Worm (Caenorhabditis elegans) whole organism, L3 larva: ENCODE data around the gene Y37D8A.26.

Source experiments
- R02D3.7 ChIP-seq: fragments of 150-350 bp; optimal IDR thresholded peaks from 2 replicates; lab custom pipeline; 2014; ENCODE audit warnings: missing biosample characterization, missing genetic modification characterization
- ZK546.5 ChIP-seq: sonication (generic microtip); optimal IDR thresholded peaks from 2 replicates; lab custom pipeline; 2017; ENCODE audit warnings: missing biosample characterization, missing genetic modification characterization
- aly-2 ChIP-seq: fragments of 150-350 bp; optimal IDR thresholded peaks from 2 replicates; lab custom pipeline; 2014; ENCODE audit warnings: missing biosample characterization, missing genetic modification characterization
- ceh-16 ChIP-seq: sonication (generic microtip); optimal IDR thresholded peaks from 2 replicates; lab custom pipeline; 2017; ENCODE audit warnings: missing biosample characterization, missing genetic modification characterization
- ceh-28 ChIP-seq: fragments of 150-350 bp; optimal IDR thresholded peaks from 2 replicates; lab custom pipeline; 2014; ENCODE audit warnings: missing biosample characterization, missing genetic modification reagents, missing genetic modification characterization
- ceh-82 ChIP-seq: fragments of 150-350 bp; optimal IDR thresholded peaks from 2 replicates; lab custom pipeline; 2014; ENCODE audit warnings: missing biosample characterization, missing genetic modification characterization
- daf-12 ChIP-seq: fragments of 150-350 bp; optimal IDR thresholded peaks from 2 replicates; lab custom pipeline; 2014; ENCODE audit warnings: missing biosample characterization, missing genetic modification reagents, missing genetic modification characterization
- egl-27 ChIP-seq: sonication (generic microtip); optimal IDR thresholded peaks from 4 replicates; lab custom pipeline; 2017; ENCODE audit warnings: missing biosample characterization, missing genetic modification reagents, missing genetic modification characterization
- egl-5 ChIP-seq: fragments of 150-350 bp; optimal IDR thresholded peaks from 2 replicates; lab custom pipeline; 2017; ENCODE audit warnings: missing biosample characterization, missing genetic modification reagents, missing genetic modification characterization, inconsistent platforms
- elt-1 ChIP-seq: fragments of 150-350 bp; optimal IDR thresholded peaks from 2 replicates; lab custom pipeline; 2014; ENCODE audit warnings: missing biosample characterization, missing genetic modification characterization
- elt-2 ChIP-seq: sonication (generic microtip); optimal IDR thresholded peaks from 2 replicates; lab custom pipeline; 2016; ENCODE audit warnings: missing genetic modification reagents, mild to moderate bottlenecking, missing genetic modification characterization, missing compliant biosample characterization
- elt-3 ChIP-seq, 3 experiments: fragments of 150-350 bp in 1 of 3; sonication (generic microtip) in 2 of 3; optimal IDR thresholded peaks; 2 replicates in 2 of 3; 4 replicates in 1 of 3; lab custom pipeline; 2014 to 2017; ENCODE audit warnings: missing biosample characterization in 3 of 3, missing genetic modification characterization in 3 of 3
- eor-1 ChIP-seq, 2 experiments: fragments of 150-350 bp; optimal IDR thresholded peaks; 2 replicates each; lab custom pipeline; 2014 to 2018; ENCODE audit warnings: missing biosample characterization in 2 of 2, missing genetic modification characterization in 2 of 2
- fkh-10 ChIP-seq: sonication (generic microtip); optimal IDR thresholded peaks from 2 replicates; lab custom pipeline; 2017; ENCODE audit warnings: missing biosample characterization, missing genetic modification reagents, missing genetic modification characterization
- fkh-2 ChIP-seq: fragments of 150-350 bp; optimal IDR thresholded peaks from 2 replicates; lab custom pipeline; 2014; ENCODE audit warnings: missing biosample characterization, missing genetic modification reagents, missing genetic modification characterization
- fos-1 ChIP-seq: fragments of 150-350 bp; optimal IDR thresholded peaks from 2 replicates; lab custom pipeline; 2014; ENCODE audit warnings: missing biosample characterization, missing genetic modification characterization
- hmg-11 ChIP-seq: sonication (generic microtip); optimal IDR thresholded peaks from 2 replicates; lab custom pipeline; 2016; ENCODE audit warnings: missing genetic modification characterization, missing compliant biosample characterization
- jun-1 ChIP-seq: fragments of 150-350 bp; optimal IDR thresholded peaks from 2 replicates; lab custom pipeline; 2014; ENCODE audit warnings: missing biosample characterization, missing genetic modification reagents, missing genetic modification characterization
- lin-15B ChIP-seq: fragments of 150-350 bp; optimal IDR thresholded peaks from 2 replicates; lab custom pipeline; 2014; ENCODE audit warnings: missing biosample characterization, missing genetic modification characterization
- lin-39 ChIP-seq: fragments of 150-350 bp; optimal IDR thresholded peaks from 2 replicates; lab custom pipeline; 2018; ENCODE audit warnings: missing biosample characterization, missing genetic modification reagents, missing genetic modification characterization
- lsy-12 ChIP-seq: sonication (generic microtip); optimal IDR thresholded peaks from 2 replicates; lab custom pipeline; 2016; ENCODE audit warnings: mild to moderate bottlenecking, missing genetic modification characterization, missing compliant biosample characterization
- mdl-1 ChIP-seq: fragments of 150-350 bp; optimal IDR thresholded peaks from 2 replicates; lab custom pipeline; 2014; ENCODE audit warnings: missing biosample characterization, missing genetic modification characterization
- mml-1 ChIP-seq: fragments of 150-350 bp; sonication (generic microtip); optimal IDR thresholded peaks from 3 replicates; lab custom pipeline; 2014; ENCODE audit warnings: missing biosample characterization, missing genetic modification characterization
- nfya-1 ChIP-seq: sonication (generic microtip); optimal IDR thresholded peaks from 2 replicates; lab custom pipeline; 2017; ENCODE audit warnings: missing genetic modification characterization, mild to moderate bottlenecking, missing compliant biosample characterization, antibody characterized with exemption, moderate library complexity; ENCODE audit not compliant: insufficient read depth
- nhr-11 ChIP-seq: fragments of 150-350 bp; optimal IDR thresholded peaks from 2 replicates; lab custom pipeline; 2014; ENCODE audit warnings: missing biosample characterization, missing genetic modification characterization
- nhr-12 ChIP-seq: fragments of 150-350 bp; optimal IDR thresholded peaks from 2 replicates; lab custom pipeline; 2014; ENCODE audit warnings: missing biosample characterization, missing genetic modification characterization
- nhr-23 ChIP-seq: fragments of 150-350 bp; optimal IDR thresholded peaks from 2 replicates; lab custom pipeline; 2014; ENCODE audit warnings: missing biosample characterization, missing genetic modification reagents, missing genetic modification characterization
- nhr-237 ChIP-seq: fragments of 150-350 bp; optimal IDR thresholded peaks from 2 replicates; lab custom pipeline; 2014; ENCODE audit warnings: missing biosample characterization, missing genetic modification characterization
- nhr-25 ChIP-seq: sonication (generic microtip); optimal IDR thresholded peaks from 2 replicates; lab custom pipeline; 2017; ENCODE audit warnings: missing biosample characterization, missing genetic modification characterization
- nhr-43 ChIP-seq: sonication (generic microtip); optimal IDR thresholded peaks from 2 replicates; lab custom pipeline; 2016; ENCODE audit warnings: mild to moderate bottlenecking, missing genetic modification characterization, missing compliant biosample characterization; ENCODE audit not compliant: poor library complexity, severe bottlenecking
- nhr-77 ChIP-seq: fragments of 150-350 bp; optimal IDR thresholded peaks from 2 replicates; lab custom pipeline; 2014; ENCODE audit warnings: missing biosample characterization, missing genetic modification characterization
- pqm-1 ChIP-seq: fragments of 150-350 bp; optimal IDR thresholded peaks from 2 replicates; lab custom pipeline; 2017; ENCODE audit warnings: missing biosample characterization, missing genetic modification characterization, inconsistent platforms
- skn-1 ChIP-seq: fragments of 150-350 bp; optimal IDR thresholded peaks from 2 replicates; lab custom pipeline; 2014; ENCODE audit warnings: missing biosample characterization, missing genetic modification characterization
- snpc-4 ChIP-seq: fragments of 150-350 bp; optimal IDR thresholded peaks from 2 replicates; lab custom pipeline; 2014; ENCODE audit warnings: missing biosample characterization, missing genetic modification characterization
- tbx-2 ChIP-seq: sonication (generic microtip); optimal IDR thresholded peaks from 2 replicates; lab custom pipeline; 2016; ENCODE audit warnings: mild to moderate bottlenecking, missing genetic modification characterization, missing compliant biosample characterization
- unc-39 ChIP-seq: sonication (generic microtip); optimal IDR thresholded peaks from 4 replicates; lab custom pipeline; 2017; ENCODE audit warnings: missing biosample characterization, missing genetic modification characterization
- unc-62 ChIP-seq: fragments of 150-350 bp; sonication (generic microtip); optimal IDR thresholded peaks from 4 replicates; lab custom pipeline; 2014; ENCODE audit warnings: missing biosample characterization, missing genetic modification reagents, missing genetic modification characterization
- zag-1 ChIP-seq: fragments of 150-350 bp; optimal IDR thresholded peaks from 2 replicates; lab custom pipeline; 2014; ENCODE audit warnings: missing biosample characterization, missing genetic modification characterization

The Y37D8A.26 gene

ce11 chrIII:12849691-12850090 lies 6.8 kb downstream of the Y37D8A.26 start:
- TF ChIP-seq pqm-1 (tag; lab: Kevin White, UChicago) (peak; percentile 37), elt-2 (tag; lab: Kevin White, UChicago) (peak; percentile 37), nhr-77 (tag; lab: Kevin White, UChicago) (no peak)

- no peak for TF ChIP-seq lin-39 (tag; lab: Kevin White, UChicago)
- peak; percentile 20 for TF ChIP-seq ceh-28 (tag; lab: Kevin White, UChicago)
- peak; percentile 94 for TF ChIP-seq nhr-23
- TF ChIP-seq R02D3.7: peak; percentile 21
- no peak for TF ChIP-seq aly-2 (tag; lab: Kevin White, UChicago)
- TF ChIP-seq daf-12 (tag; lab: Kevin White, UChicago): peak; percentile 43
- peak; percentile 59 for TF ChIP-seq unc-62 (GFP tag; lab: Kevin White, UChicago)
- TF ChIP-seq nhr-25 (tag; lab: Kevin White, UChicago): peak; percentile 83
- no peak for TF ChIP-seq fkh-2 (tag; lab: Kevin White, UChicago)
- peak; percentile 49 to 95 (median 82) for TF ChIP-seq elt-3 (tag; optimal IDR thresholded peaks at IDR 0.05; lab: Kevin White, UChicago)
- TF ChIP-seq lin-15B (tag; lab: Kevin White, UChicago): peak; percentile 20
- TF ChIP-seq nhr-43 (tag; lab: Kevin White, UChicago): peak; percentile 86
- TF ChIP-seq, all 47 proteins: peak for 9
These were observed 7.4 kb downstream of the Y37D8A.26 start for ce11 chrIII:12848981-12849589.

ce11 chrIII:12847623-12848022 lies 8.9 kb downstream of the Y37D8A.26 start:
- TF ChIP-seq nhr-25 (tag; lab: Kevin White, UChicago): peak; percentile 38
- TF ChIP-seq elt-3 (tag; optimal IDR thresholded peaks at IDR 0.05; lab: Kevin White, UChicago): peak in 1 of 3 experiments; percentile 78
- TF ChIP-seq elt-1 (tag; lab: Kevin White, UChicago): peak; percentile 25
- peak; percentile 4 for TF ChIP-seq elt-2 (tag; lab: Kevin White, UChicago)
- no peak for TF ChIP-seq nhr-23
- TF ChIP-seq fkh-10 (GFP tag; lab: Kevin White, UChicago): no peak
- peak; percentile 48 for TF ChIP-seq lin-15B (tag; lab: Kevin White, UChicago)
- TF ChIP-seq zag-1: no peak
- TF ChIP-seq pqm-1 (tag; lab: Kevin White, UChicago): peak; percentile 43
- TF ChIP-seq fos-1 (tag; lab: Kevin White, UChicago): peak; percentile 29
- TF ChIP-seq, all 47 proteins: peak for 7

- TF ChIP-seq egl-27 (tag; lab: Kevin White, UChicago) (no peak), nfya-1 (tag; lab: Kevin White, UChicago) (peak; percentile 40), R02D3.7 (no peak), ceh-16 (tag; lab: Kevin White, UChicago) (no peak), nhr-23 (no peak), lsy-12 (tag; lab: Kevin White, UChicago) (no peak), skn-1 (tag; lab: Kevin White, UChicago) (no peak), aly-2 (tag; lab: Kevin White, UChicago) (no peak), hmg-11 (tag; lab: Kevin White, UChicago) (peak; percentile 8), pqm-1 (tag; lab: Kevin White, UChicago) (no peak), nhr-43 (tag; lab: Kevin White, UChicago) (peak; percentile 23), tbx-2 (tag; lab: Kevin White, UChicago) (no peak)
These were observed 13.7 kb downstream of the Y37D8A.26 start for ce11 chrIII:12842858-12843257.

- TF ChIP-seq ceh-16 (tag; lab: Kevin White, UChicago) (no peak), nfya-1 (tag; lab: Kevin White, UChicago) (peak; percentile 91), R02D3.7 (peak; percentile 60), elt-1 (tag; lab: Kevin White, UChicago) (no peak), lsy-12 (tag; lab: Kevin White, UChicago) (peak; percentile 4), egl-27 (tag; lab: Kevin White, UChicago) (peak; percentile 14), elt-3 (tag; optimal IDR thresholded peaks at IDR 0.05; lab: Kevin White, UChicago) (peak in 1 of 3 experiments; percentile 9), nhr-77 (tag; lab: Kevin White, UChicago) (peak; percentile 17), pqm-1 (tag; lab: Kevin White, UChicago) (peak; percentile 93), mdl-1 (tag; lab: Kevin White, UChicago) (peak; percentile 74), mml-1 (tag; lab: Kevin White, UChicago) (no peak), nhr-11 (tag; lab: Kevin White, UChicago) (no peak), snpc-4 (peak; percentile 54), daf-12 (tag; lab: Kevin White, UChicago) (peak; percentile 99), nhr-237 (tag; lab: Kevin White, UChicago) (no peak), eor-1 (tag; optimal IDR thresholded peaks at IDR 0.05; lab: Kevin White, UChicago) (no peak), ceh-28 (tag; lab: Kevin White, UChicago) (peak; percentile 75), lin-39 (tag; lab: Kevin White, UChicago) (no peak), egl-5 (tag; lab: Kevin White, UChicago) (no peak), jun-1 (tag; lab: Kevin White, UChicago) (peak; percentile 75), nhr-12 (tag; lab: Kevin White, UChicago) (no peak), lin-15B (tag; lab: Kevin White, UChicago) (peak; percentile 69), elt-2 (tag; lab: Kevin White, UChicago) (peak; percentile 51), ZK546.5 (tag; lab: Kevin White, UChicago) (no peak), nhr-43 (tag; lab: Kevin White, UChicago) (peak; percentile 90), unc-39 (tag; lab: Kevin White, UChicago) (no peak), unc-62 (GFP tag; lab: Kevin White, UChicago) (peak; percentile 41), skn-1 (tag; lab: Kevin White, UChicago) (peak; percentile 26), ceh-82 (tag; lab: Kevin White, UChicago) (peak; percentile 10), fkh-10 (GFP tag; lab: Kevin White, UChicago) (peak; percentile 18), fos-1 (tag; lab: Kevin White, UChicago) (peak; percentile 31)
These were observed 15.2 kb downstream of the Y37D8A.26 start for ce11 chrIII:12841328-12841727.
